Worm (Caenorhabditis elegans): Measurements from ENCODE around the gene srj-22.

Gene srj-22

DNA sequence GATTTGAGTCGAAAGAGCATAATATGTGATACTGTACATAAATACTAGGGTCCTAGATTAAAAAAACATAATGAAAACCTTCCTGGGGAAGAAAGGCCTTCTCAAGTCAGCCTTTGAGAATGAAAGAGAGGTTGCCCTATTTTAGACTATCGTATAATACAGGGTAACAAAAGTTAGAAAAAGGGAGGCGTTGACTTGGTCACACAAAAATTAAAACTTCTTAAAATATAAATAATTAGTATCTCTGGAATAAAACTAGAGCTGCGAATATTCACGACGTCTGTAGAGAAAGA lies 31.0 kb downstream of the srj-22 start:
- TF ChIP-seq him-1 (tag; optimal IDR thresholded peaks at IDR 0.05), result no peak
- TF ChIP-seq dao-5 (tag; optimal IDR thresholded peaks at IDR 0.05), result no peak
- TF ChIP-seq W03F9.2 (tag; optimal IDR thresholded peaks at IDR 0.05), result no peak

DNA sequence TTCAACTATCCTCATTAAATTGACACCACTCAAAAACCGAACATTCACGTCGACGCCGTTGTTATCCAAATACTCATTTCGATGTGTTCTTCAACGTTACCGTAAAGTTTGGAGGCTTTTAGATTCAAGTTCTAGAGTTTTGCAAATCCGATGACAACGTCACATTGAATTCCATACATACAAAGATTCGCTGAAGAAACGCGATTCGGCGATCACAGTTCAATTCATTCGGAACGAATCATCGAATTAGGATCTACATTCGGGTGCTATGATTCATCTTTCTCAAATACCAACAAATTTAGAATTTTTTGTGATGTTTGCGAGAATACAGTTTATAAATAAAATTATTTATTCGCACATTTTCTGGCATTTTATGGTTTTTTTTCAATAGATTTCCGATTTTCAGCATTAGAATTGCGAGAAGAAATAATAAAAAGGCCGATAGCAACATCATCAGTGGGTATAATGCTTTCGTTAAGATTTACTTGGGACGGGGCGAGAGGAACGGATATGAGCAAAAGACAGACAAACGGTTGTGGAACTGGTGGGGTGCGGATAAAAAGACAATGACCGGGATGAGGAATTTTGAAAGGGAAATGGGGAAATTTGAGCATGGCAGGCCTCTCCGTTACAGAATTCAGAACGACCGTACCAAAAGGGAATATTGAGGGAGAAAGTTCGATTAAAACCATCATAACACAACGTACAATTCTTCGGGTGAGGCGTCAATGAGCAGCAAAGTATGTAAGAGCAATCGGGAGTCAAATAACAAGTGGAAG lies 31.5 kb downstream of the srj-22 start:
- TF ChIP-seq dao-5 (tag; optimal IDR thresholded peaks at IDR 0.05) (no peak), him-1 (tag; optimal IDR thresholded peaks at IDR 0.05) (no peak), W03F9.2 (tag; optimal IDR thresholded peaks at IDR 0.05) (no peak)

DNA sequence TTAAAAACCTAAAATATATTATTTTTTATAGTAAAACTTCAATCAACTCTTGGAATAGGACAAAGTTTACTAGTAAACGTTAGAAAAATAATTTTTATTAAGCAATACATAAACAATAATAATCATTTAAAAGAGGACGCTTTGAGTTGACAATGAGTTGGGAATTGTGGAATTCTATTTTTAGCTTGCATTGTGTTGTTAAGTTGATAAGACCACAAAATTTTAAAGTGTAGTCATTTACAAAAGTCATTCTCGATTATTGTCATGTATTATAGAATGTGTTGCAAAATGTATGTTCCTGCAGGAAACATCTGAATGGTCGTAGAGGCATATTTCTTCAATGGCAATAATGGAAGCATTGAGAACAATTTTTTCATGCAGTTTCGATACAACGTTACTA lies 32.5 kb downstream of the srj-22 start:
- no peak for TF ChIP-seq dao-5 (tag; optimal IDR thresholded peaks at IDR 0.05)
- no peak for TF ChIP-seq him-1 (tag; optimal IDR thresholded peaks at IDR 0.05)
- no peak for TF ChIP-seq W03F9.2 (tag; optimal IDR thresholded peaks at IDR 0.05)

DNA sequence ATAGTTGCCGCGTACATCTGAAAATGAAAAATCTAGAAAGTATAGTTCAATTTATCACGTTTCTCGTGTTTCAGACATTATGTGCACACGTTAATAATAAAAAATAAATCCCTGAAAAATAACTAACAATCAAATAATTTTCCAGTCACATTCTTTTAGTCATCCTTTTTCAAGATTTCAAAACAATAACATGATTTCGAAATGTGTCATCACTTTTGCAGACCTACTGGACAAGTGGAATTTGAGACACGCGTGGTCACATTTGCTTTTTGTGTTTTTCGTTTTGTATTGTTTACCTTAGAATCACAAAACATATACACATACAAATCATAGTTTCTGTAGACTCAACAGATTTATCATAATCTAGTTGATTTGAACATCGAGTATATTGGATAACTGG lies 34.2 kb downstream of the srj-22 start:
- TF ChIP-seq dao-5 (tag; optimal IDR thresholded peaks at IDR 0.05) (no peak), W03F9.2 (tag; optimal IDR thresholded peaks at IDR 0.05) (no peak), him-1 (tag; optimal IDR thresholded peaks at IDR 0.05) (no peak)

DNA sequence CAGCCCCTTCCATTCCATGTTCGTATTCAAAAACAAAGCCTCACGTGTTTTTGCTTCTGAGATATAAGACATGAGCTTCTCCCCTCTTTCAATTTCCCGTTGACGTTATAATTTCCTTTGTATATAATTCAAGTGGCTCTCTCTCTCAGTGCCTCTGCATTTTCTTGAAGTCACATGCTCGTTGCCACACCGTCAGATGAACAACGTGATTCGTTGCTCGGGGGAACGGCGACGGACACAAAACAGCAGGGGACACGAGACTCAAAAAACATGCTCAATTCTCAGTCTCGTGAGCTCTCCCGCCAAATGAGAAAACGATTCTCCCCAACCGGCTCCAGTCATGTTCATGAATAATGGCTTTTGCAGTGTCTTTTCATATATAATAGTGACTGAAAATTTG lies 35.2 kb downstream of the srj-22 start:
- TF ChIP-seq dao-5 (tag; optimal IDR thresholded peaks at IDR 0.05) (no peak), him-1 (tag; optimal IDR thresholded peaks at IDR 0.05) (no peak), W03F9.2 (tag; optimal IDR thresholded peaks at IDR 0.05) (no peak)

DNA sequence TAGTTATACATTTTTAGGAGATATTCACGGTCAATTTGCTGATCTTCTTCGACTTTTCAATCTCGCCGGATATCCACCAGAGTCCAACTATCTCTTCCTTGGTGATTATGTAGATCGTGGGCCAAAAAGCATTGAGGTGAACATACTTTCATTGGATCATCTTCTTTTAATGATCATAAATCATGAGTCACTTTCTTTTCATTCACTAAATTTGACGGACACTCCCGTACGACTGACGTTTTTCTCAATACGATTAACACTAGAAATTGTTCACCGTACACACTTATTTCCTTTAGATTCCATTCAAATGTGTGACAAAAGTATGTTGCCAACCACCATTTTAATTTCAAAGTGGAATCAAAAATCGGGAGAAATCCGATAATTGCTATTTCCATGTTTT lies 40.6 kb downstream of the srj-22 start:
- TF ChIP-seq him-1 (tag; optimal IDR thresholded peaks at IDR 0.05), result no peak

DNA sequence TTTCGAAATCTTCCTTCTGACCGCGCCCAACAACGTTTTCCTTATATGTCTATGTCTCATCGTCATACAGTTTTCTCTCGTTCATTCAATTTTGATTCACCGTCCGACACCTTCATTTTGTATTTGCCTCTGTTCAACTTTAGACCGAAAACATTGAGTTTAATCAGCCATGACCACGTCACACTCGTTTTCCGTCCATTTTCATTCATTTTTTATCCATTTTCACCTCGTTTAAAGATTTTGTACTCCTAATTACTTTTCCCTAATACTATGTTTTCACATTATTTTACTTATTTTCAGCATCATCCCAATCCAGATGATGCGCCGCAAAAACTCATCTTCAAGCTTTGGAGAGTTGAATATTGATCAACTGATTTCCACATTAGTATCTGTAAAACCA lies 41.3 kb downstream of the srj-22 start, which contains the start of gene pph-1:
Gene pph-1, plus strand, starts transcription at position 301 of the 400 bp plus-strand sequence.
- TF ChIP-seq dao-5 (tag; optimal IDR thresholded peaks at IDR 0.05) (no peak), him-1 (tag; optimal IDR thresholded peaks at IDR 0.05) (no peak), W03F9.2 (tag; optimal IDR thresholded peaks at IDR 0.05) (no peak)

DNA sequence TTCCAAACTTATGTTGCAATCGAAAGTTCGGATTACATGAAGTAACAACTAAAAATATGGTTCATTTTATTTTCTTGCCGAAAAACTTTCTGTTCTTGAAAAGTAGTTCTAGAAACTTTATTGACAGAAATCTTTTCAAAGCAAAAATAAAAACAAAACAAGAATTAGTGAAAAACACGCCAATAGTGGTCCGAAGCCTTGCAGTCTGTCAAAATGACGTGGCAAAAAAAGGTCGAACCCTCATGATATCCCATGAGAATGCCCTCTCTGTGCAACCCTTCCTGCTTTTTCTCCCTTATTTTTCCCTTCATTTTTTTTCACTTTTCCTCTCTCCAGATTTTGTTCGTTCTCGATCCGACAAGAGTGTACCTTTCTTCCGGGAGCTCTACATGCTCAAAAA lies 44.4 kb downstream of the srj-22 start:
- TF ChIP-seq dao-5 (tag; optimal IDR thresholded peaks at IDR 0.05), result no peak
- TF ChIP-seq him-1 (tag; optimal IDR thresholded peaks at IDR 0.05), result no peak
- no peak for TF ChIP-seq W03F9.2 (tag; optimal IDR thresholded peaks at IDR 0.05)

DNA sequence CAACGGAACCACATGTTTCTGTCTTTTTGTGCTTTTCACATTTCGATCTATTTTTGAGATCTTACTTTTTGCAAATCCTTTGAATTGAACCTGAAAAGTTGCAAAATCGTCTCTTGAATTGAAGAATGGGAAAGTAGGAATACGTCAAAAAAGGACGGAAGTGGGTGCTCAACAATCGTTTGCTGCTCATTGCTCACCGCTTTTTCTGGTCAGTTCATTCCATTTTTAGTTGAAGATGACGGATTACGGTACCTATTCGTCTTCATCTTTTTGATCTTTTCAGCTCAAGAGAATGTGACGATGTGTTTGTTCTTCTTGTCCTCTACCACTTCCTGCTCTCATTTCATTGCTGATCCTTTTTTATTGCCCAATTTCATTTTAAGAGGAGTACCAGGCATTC lies 48.4 kb downstream of the srj-22 start, which contains the start of gene C05A2.4:
Gene C05A2.4, plus strand, starts transcription at position 301 of the 400 bp plus-strand sequence.
- TF ChIP-seq W03F9.2 (tag; optimal IDR thresholded peaks at IDR 0.05) (no peak), him-1 (tag; optimal IDR thresholded peaks at IDR 0.05) (no peak), dao-5 (tag; optimal IDR thresholded peaks at IDR 0.05) (no peak)

DNA sequence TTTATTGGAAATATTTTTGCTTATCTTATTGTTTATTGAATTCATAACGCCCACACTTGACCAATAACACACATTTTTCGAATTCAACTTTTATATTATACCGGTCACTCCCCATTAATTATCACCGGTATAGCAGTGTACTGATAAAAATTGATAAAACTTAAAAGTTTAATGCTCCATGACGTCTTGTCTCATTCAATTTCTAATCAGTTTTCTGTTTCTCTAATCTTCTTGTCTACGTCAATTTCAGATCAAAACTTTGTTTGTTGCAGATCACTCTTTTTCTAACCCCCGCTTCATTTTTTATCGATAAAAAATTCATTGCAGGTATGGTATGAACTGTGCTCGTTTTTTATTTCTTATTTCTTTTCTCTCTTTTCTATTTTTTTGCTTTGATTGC lies 49.8 kb downstream of the srj-22 start:
- peak; percentile 18 for TF ChIP-seq W03F9.2 (tag; optimal IDR thresholded peaks at IDR 0.05)
- TF ChIP-seq dao-5 (tag; optimal IDR thresholded peaks at IDR 0.05), result no peak
- TF ChIP-seq him-1 (tag; optimal IDR thresholded peaks at IDR 0.05), result no peak

Data from whole organism, L4/young adult.